Worm (Caenorhabditis elegans) whole organism, L3 larva: Measurements from ENCODE around the gene C07H4.1.

Source experiments
- ama-1 ChIP-seq: fragments of 150-350 bp; optimal IDR thresholded peaks from 2 replicates; lab custom pipeline; 2018
- ceh-28 ChIP-seq: fragments of 150-350 bp; optimal IDR thresholded peaks from 2 replicates; lab custom pipeline; 2014; ENCODE audit warnings: missing biosample characterization, missing genetic modification reagents, missing genetic modification characterization
- ceh-82 ChIP-seq: fragments of 150-350 bp; optimal IDR thresholded peaks from 2 replicates; lab custom pipeline; 2014; ENCODE audit warnings: missing biosample characterization, missing genetic modification characterization
- egl-5 ChIP-seq: fragments of 150-350 bp; optimal IDR thresholded peaks from 2 replicates; lab custom pipeline; 2017; ENCODE audit warnings: missing biosample characterization, missing genetic modification reagents, missing genetic modification characterization, inconsistent platforms
- fos-1 ChIP-seq: fragments of 150-350 bp; optimal IDR thresholded peaks from 2 replicates; lab custom pipeline; 2014; ENCODE audit warnings: missing biosample characterization, missing genetic modification characterization
- nhr-11 ChIP-seq: fragments of 150-350 bp; optimal IDR thresholded peaks from 2 replicates; lab custom pipeline; 2014; ENCODE audit warnings: missing biosample characterization, missing genetic modification characterization
- nhr-12 ChIP-seq: fragments of 150-350 bp; optimal IDR thresholded peaks from 2 replicates; lab custom pipeline; 2014; ENCODE audit warnings: missing biosample characterization, missing genetic modification characterization
- nhr-23 ChIP-seq: fragments of 150-350 bp; optimal IDR thresholded peaks from 2 replicates; lab custom pipeline; 2014; ENCODE audit warnings: missing biosample characterization, missing genetic modification reagents, missing genetic modification characterization
- nhr-28 ChIP-seq: fragments of 150-350 bp; optimal IDR thresholded peaks from 2 replicates; lab custom pipeline; 2014; ENCODE audit warnings: missing biosample characterization, missing genetic modification characterization
- zag-1 ChIP-seq: fragments of 150-350 bp; optimal IDR thresholded peaks from 2 replicates; lab custom pipeline; 2014; ENCODE audit warnings: missing biosample characterization, missing genetic modification characterization
- ztf-4 ChIP-seq: fragments of 150-350 bp; optimal IDR thresholded peaks from 2 replicates; lab custom pipeline; 2014; ENCODE audit warnings: missing biosample characterization, missing genetic modification characterization

ce11 chrII:9127379-9127778, 33.9 kb upstream of the C07H4.1 start:
- TF ChIP-seq ztf-4 (tag; lab: Kevin White, UChicago) = no peak
- no peak for TF ChIP-seq nhr-12
- TF ChIP-seq ama-1 = peak; percentile 44
- TF ChIP-seq ceh-28 = no peak
- TF ChIP-seq egl-5 (tag; lab: Kevin White, UChicago) = no peak
- TF ChIP-seq nhr-28 (tag; lab: Kevin White, UChicago) = no peak
- TF ChIP-seq nhr-11 (tag; lab: Kevin White, UChicago) = no peak
- TF ChIP-seq nhr-23 (tag; lab: Kevin White, UChicago) = no peak
- no peak for TF ChIP-seq ceh-82
- no peak for TF ChIP-seq zag-1
- TF ChIP-seq fos-1 (tag; lab: Kevin White, UChicago) = no peak
